Fruit fly (Drosophila melanogaster) whole organism, pupa: Measurements from ENCODE around the gene stumps.

ENCODE experiments used
- CG10348 ChIP-seq: fragments of 200-800 bp; sonication (Bioruptor generic); IDR thresholded peaks from 2 replicates; pipeline ENCODE4 v1.3.6; 2022; ENCODE audit warnings: missing biosample characterization, missing genetic modification characterization
- CG12605 ChIP-seq: fragments of 200-800 bp; sonication (Bioruptor generic); IDR thresholded peaks from 2 replicates; pipeline ENCODE4 v1.3.6; 2022; ENCODE audit warnings: missing biosample characterization, missing genetic modification characterization
- CG13204 ChIP-seq: fragments of 200-800 bp; sonication (Bioruptor generic); optimal IDR thresholded peaks from 2 replicates; lab custom pipeline; 2018; ENCODE audit warnings: missing biosample characterization, mild to moderate bottlenecking, missing genetic modification characterization, moderate library complexity
- CG14655 ChIP-seq: fragments of 200-800 bp; sonication (Bioruptor generic); optimal IDR thresholded peaks from 3 replicates; lab custom pipeline; 2017; ENCODE audit warnings: mild to moderate bottlenecking, missing biosample characterization, missing genetic modification reagents, missing genetic modification characterization
- CG15710 ChIP-seq: fragments of 200-800 bp; sonication (Bioruptor generic); optimal IDR thresholded peaks from 2 replicates; lab custom pipeline; 2018; ENCODE audit warnings: missing biosample characterization, mild to moderate bottlenecking, missing genetic modification characterization, moderate library complexity
- CG17806 ChIP-seq: fragments of 200-800 bp; sonication (Bioruptor generic); optimal IDR thresholded peaks from 2 replicates; lab custom pipeline; 2018; ENCODE audit warnings: missing biosample characterization, mild to moderate bottlenecking, missing genetic modification characterization, moderate library complexity
- CG32121 ChIP-seq: fragments of 200-800 bp; sonication (Bioruptor generic); IDR thresholded peaks from 2 replicates; pipeline ENCODE4 v1.3.6; 2022; ENCODE audit warnings: missing biosample characterization, missing genetic modification characterization
- CG34367 ChIP-seq: fragments of 200-800 bp; sonication (Bioruptor generic); optimal IDR thresholded peaks from 2 replicates; lab custom pipeline; 2018; ENCODE audit warnings: missing biosample characterization, mild to moderate bottlenecking, missing genetic modification characterization
- CG4496 ChIP-seq: fragments of 200-800 bp; sonication (Bioruptor generic); IDR thresholded peaks from 3 replicates; pipeline ENCODE4 v1.3.6; 2022; ENCODE audit warnings: missing biosample characterization, missing genetic modification characterization
- CG8159 ChIP-seq: fragments of 200-800 bp; sonication (Bioruptor generic); optimal IDR thresholded peaks from 3 replicates; lab custom pipeline; 2018; ENCODE audit warnings: missing biosample characterization, mild to moderate bottlenecking, missing genetic modification characterization, moderate library complexity
- CG8301 ChIP-seq: fragments of 200-800 bp; sonication (Bioruptor generic); optimal IDR thresholded peaks from 2 replicates; lab custom pipeline; 2018; ENCODE audit warnings: missing biosample characterization, mild to moderate bottlenecking, missing genetic modification characterization
- CG9948 ChIP-seq: fragments of 200-800 bp; sonication (Bioruptor generic); optimal IDR thresholded peaks from 2 replicates; lab custom pipeline; 2018; ENCODE audit warnings: missing biosample characterization, mild to moderate bottlenecking, missing genetic modification characterization, moderate library complexity
- D1 ChIP-seq: fragments of 200-800 bp; sonication (Bioruptor generic); optimal IDR thresholded peaks from 2 replicates; lab custom pipeline; 2018; ENCODE audit warnings: missing biosample characterization, mild to moderate bottlenecking, missing genetic modification characterization, moderate library complexity
- EcR ChIP-seq: fragments of 200-800 bp; sonication (Bioruptor generic); optimal IDR thresholded peaks from 3 replicates; lab custom pipeline; 2019; ENCODE audit warnings: missing biosample characterization, missing genetic modification characterization, mild to moderate bottlenecking, moderate library complexity, missing genetic modification reagents
- Ets98B ChIP-seq: fragments of 200-800 bp; sonication (Bioruptor generic); IDR thresholded peaks from 2 replicates; pipeline ENCODE4 v1.3.6; 2022; ENCODE audit warnings: missing biosample characterization, missing genetic modification characterization
- Pif1A ChIP-seq: fragments of 200-800 bp; sonication (Bioruptor generic); optimal IDR thresholded peaks from 3 replicates; lab custom pipeline; 2016; ENCODE audit warnings: missing biosample characterization, missing genetic modification characterization
- Pif1B ChIP-seq: fragments of 200-800 bp; sonication (Bioruptor generic); optimal IDR thresholded peaks from 3 replicates; lab custom pipeline; 2016; ENCODE audit warnings: missing biosample characterization, missing genetic modification characterization
- Snoo ChIP-seq: fragments of 200-800 bp; sonication (Bioruptor generic); optimal IDR thresholded peaks from 3 replicates; lab custom pipeline; 2017; ENCODE audit warnings: missing biosample characterization, mild to moderate bottlenecking, missing genetic modification characterization, inconsistent platforms
- fd96Ca ChIP-seq: fragments of 200-800 bp; sonication (Bioruptor generic); IDR thresholded peaks from 3 replicates; pipeline ENCODE4 v1.3.6; 2022; ENCODE audit warnings: missing biosample characterization, missing genetic modification characterization
- gl ChIP-seq: fragments of 200-800 bp; sonication (Bioruptor generic); optimal IDR thresholded peaks from 2 replicates; lab custom pipeline; 2018; ENCODE audit warnings: missing biosample characterization, mild to moderate bottlenecking, missing genetic modification characterization
- rn ChIP-seq: fragments of 200-800 bp; sonication (Bioruptor generic); IDR thresholded peaks from 2 replicates; pipeline ENCODE4 v1.3.6; 2022; ENCODE audit warnings: missing biosample characterization, missing genetic modification characterization

stumps gene

DNA sequence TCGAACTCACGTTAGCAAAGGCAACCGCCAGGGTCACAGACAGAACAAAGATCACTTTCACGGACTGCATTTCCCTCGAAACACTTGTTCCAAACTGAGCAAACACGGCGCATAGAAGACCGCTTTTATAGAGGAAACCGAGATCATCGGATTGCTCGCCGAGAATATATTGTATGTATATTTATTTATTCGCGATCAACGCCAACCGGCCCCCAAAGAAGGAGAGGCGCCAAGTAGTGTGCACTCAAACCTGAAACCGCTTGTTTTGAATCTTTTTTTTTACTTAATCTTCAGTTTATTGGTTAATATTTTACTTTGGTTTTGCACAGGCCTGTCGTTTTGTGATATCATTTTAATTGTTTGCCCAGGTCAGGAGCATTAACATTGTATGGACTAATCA lies 9.7 kb upstream of the stumps start, which contains the start of gene CG31313:
Gene CG31313 (minus strand): TSS at position 101 of the 400 bp plus-strand sequence.
- TF ChIP-seq Ets98B (no peak), Pif1A (GFP tag; lab: Kevin White, UChicago) (no peak), D1 (tag; lab: Kevin White, UChicago) (no peak), CG12605 (no peak), gl (tag; lab: Kevin White, UChicago) (no peak), rn (GFP tag; lab: Robert Waterston, UW) (no peak), EcR (GFP tag; lab: Kevin White, UChicago) (no peak), fd96Ca (GFP tag; lab: Robert Waterston, UW) (no peak), CG34367 (tag; lab: Kevin White, UChicago) (no peak), CG8301 (tag; lab: Kevin White, UChicago) (no peak), CG10348 (GFP tag; lab: Robert Waterston, UW) (no peak), CG32121 (GFP tag; lab: Robert Waterston, UW) (no peak), CG15710 (no peak), CG8159 (tag; lab: Kevin White, UChicago) (no peak)

DNA sequence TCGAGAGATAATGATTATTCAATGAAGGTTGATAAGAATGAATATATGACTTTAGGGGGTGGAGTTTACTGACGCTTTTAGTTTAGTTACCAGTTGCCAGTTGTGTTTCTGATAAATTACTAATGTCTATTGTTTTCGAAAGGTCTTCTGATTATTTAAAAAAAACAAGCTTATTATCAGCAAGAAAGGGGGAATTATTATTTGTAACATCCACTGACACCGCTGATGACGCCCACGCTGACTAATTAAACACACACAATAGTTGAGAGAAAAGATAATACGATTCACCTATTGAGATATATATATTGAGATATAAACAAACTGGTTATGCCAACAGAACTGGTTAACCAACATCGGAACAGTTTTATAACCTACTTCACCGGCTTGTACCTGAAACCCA lies 9.2 kb upstream of the stumps start:
- TF ChIP-seq CG8301 (tag; lab: Kevin White, UChicago) = no peak
- no peak for TF ChIP-seq Pif1B (GFP tag; lab: Kevin White, UChicago)
- TF ChIP-seq fd96Ca (GFP tag; lab: Robert Waterston, UW) = no peak

DNA sequence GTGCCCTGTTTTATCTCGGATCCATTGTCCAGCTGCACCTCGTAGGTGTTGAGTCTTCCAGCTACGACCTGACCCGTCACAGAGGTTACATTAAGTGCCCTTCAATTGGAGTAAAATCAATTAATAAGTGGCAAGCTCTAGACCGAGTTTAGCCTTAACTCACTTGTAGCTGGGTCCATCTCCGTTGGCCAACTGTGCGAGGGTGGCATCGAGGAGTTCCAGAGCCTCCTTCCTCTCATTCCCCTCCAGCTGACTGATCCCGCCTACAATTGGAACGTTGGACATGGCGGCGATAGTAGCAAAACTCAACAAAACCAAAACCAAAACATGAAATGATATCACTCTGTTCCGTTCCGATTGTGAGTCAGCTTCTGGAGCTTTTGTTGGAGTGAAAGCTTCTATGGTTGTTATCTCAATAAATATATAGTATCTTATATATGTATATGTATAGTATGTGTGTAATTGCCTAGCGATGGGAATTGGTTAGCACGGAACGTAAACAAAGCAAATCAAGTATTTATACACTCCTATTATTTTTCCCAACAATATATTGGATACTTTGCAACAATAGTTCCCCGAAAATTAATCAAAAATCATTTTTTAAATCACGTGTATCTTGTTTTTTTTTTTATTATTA lies 8.4 kb upstream of the stumps start, which contains the start of gene CG8066:
Gene CG8066 (minus strand): TSS at position 347 of the 637 bp plus-strand sequence.
- peak; percentile 54; the same call in 1 of the 2 replicates for TF ChIP-seq Ets98B
- peak; percentile 13 for TF ChIP-seq Pif1A (GFP tag; lab: Kevin White, UChicago)
- no peak for TF ChIP-seq EcR (GFP tag; lab: Kevin White, UChicago)
- no peak for TF ChIP-seq CG13204 (GFP tag; lab: Kevin White, UChicago)
- TF ChIP-seq CG8301 (tag; lab: Kevin White, UChicago) = peak; percentile 21
- peak; percentile 21 for TF ChIP-seq CG14655
- TF ChIP-seq Pif1B (GFP tag; lab: Kevin White, UChicago) = no peak
- peak; percentile 17; the same call in 1 of the 3 replicates for TF ChIP-seq CG4496 (GFP tag; lab: Robert Waterston, UW)
- TF ChIP-seq, all 21 proteins: peak for 5

DNA sequence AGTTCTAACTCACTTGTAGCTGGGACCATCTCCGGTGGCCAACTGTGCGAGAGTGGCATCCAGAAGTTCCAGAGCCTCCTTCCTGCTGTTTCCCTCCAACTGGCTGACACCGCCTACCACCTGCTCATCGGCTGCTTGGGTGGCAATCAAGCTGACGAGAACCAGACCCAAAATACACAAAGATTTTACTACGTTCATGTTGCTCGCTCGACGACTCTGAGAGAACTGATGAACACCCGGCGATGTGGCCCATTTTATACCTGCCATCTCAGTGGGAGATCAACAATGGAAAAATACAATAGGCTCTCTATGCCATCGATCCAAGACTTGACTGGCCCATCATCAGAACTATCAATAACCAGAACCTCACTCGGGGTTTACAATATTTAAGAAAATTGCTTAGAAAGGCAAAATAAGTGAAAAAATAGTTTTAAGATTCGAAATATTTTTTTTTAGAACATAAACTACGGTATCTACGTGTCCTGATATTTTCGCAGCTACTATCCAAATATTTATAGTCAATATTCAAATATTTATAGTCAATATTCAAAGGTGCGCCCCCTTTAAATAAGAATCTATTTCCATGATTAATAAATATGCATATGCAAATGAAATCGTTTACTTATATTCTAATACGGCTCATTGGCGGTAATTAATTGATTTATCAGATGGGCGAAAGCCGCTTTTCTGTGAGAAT lies 7.5 kb upstream of the stumps start, which contains the start of gene Cys:
Gene Cys (minus strand): TSS at position 234 of the 697 bp plus-strand sequence.
- TF ChIP-seq rn (GFP tag; lab: Robert Waterston, UW) = no peak
- TF ChIP-seq Pif1A (GFP tag; lab: Kevin White, UChicago) = no peak
- TF ChIP-seq CG14655 = no peak
- no peak for TF ChIP-seq CG13204 (GFP tag; lab: Kevin White, UChicago)
- no peak for TF ChIP-seq CG15710
- peak; percentile 23; the same call in 1 of the 2 replicates for TF ChIP-seq Ets98B
- TF ChIP-seq CG17806 (tag; lab: Kevin White, UChicago) = no peak
- no peak for TF ChIP-seq Pif1B (GFP tag; lab: Kevin White, UChicago)
- no peak for TF ChIP-seq D1 (tag; lab: Kevin White, UChicago)
- TF ChIP-seq Snoo (tag; lab: Kevin White, UChicago) = no peak
- TF ChIP-seq CG34367 (tag; lab: Kevin White, UChicago) = no peak
- no peak for TF ChIP-seq CG32121 (GFP tag; lab: Robert Waterston, UW)
- peak; percentile 11 for TF ChIP-seq EcR (GFP tag; lab: Kevin White, UChicago)
- TF ChIP-seq CG4496 (GFP tag; lab: Robert Waterston, UW) = no peak
- TF ChIP-seq fd96Ca (GFP tag; lab: Robert Waterston, UW) = no peak
- TF ChIP-seq, all 21 proteins: peak for 2

DNA sequence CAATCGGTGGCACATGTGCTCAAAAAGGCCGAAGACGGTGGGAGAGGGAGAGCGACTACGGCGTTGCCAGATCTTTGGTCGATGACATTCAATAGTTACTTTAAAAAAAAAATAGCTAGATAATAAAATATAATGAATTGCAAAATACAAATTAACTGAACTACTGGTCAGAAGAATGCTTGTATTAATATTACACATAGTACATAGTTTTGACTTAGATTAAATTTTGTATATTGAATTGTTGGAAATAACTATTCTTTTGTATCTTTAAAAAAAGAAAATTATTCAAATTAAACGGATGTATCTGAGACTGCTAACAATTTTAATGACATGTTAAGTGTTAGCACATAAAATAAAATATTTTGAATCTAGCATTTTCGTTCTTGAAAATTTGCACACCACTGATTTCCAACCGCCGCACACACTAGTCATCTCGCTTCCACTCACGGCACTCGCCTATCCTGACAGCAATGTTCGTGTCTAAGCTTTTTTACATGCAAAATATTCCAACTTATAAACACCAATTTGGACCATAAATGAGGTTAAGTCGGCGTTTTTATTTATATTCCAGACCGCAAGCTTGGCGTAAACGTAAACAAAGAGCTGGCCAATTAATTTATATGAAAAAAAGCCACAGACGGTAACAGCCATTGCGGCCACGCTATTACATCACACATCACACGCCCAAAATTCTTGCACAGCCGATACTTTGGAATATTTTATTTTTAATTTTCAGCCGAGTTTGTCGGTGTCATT lies 1.9 kb upstream of the stumps start:
- no peak for TF ChIP-seq CG13204 (GFP tag; lab: Kevin White, UChicago)
- peak; percentile 49 for TF ChIP-seq CG17806 (tag; lab: Kevin White, UChicago)
- peak; percentile 52 for TF ChIP-seq CG32121 (GFP tag; lab: Robert Waterston, UW)
- TF ChIP-seq CG8159 (tag; lab: Kevin White, UChicago) = peak; percentile 81
- peak; percentile 73 for TF ChIP-seq CG14655
- TF ChIP-seq Ets98B = peak; percentile 15; the same call in 1 of the 2 replicates
- TF ChIP-seq CG15710 = peak; percentile 69
- no peak for TF ChIP-seq D1 (tag; lab: Kevin White, UChicago)
- peak; percentile 37 for TF ChIP-seq Pif1A (GFP tag; lab: Kevin White, UChicago)
- TF ChIP-seq CG4496 (GFP tag; lab: Robert Waterston, UW) = peak; percentile 70; the same call in 2 of the 3 replicates
- 0 out of 2 replicates have a peak, but pooled peaks have one; percentile 31 for TF ChIP-seq rn (GFP tag; lab: Robert Waterston, UW)
- TF ChIP-seq CG34367 (tag; lab: Kevin White, UChicago) = peak; percentile 54
- TF ChIP-seq Snoo (tag; lab: Kevin White, UChicago) = peak; percentile 50
- peak; percentile 71 for TF ChIP-seq CG9948
- TF ChIP-seq CG8301 (tag; lab: Kevin White, UChicago) = peak; percentile 61
- TF ChIP-seq gl (tag; lab: Kevin White, UChicago) = no peak
- TF ChIP-seq EcR (GFP tag; lab: Kevin White, UChicago) = no peak
- TF ChIP-seq Pif1B (GFP tag; lab: Kevin White, UChicago) = peak; percentile 7
- TF ChIP-seq fd96Ca (GFP tag; lab: Robert Waterston, UW) = no peak; the same call in 2 of the 3 replicates
- no peak for TF ChIP-seq CG10348 (GFP tag; lab: Robert Waterston, UW)
- TF ChIP-seq CG12605 = no peak
- TF ChIP-seq, all 21 proteins: peak for 14
